Fruit fly (Drosophila melanogaster): Measurements from ENCODE around the gene DIP-epsilon.
A peak's percentile ranks its signal among the peaks of the same experiment; 100 is the strongest.

DNA sequence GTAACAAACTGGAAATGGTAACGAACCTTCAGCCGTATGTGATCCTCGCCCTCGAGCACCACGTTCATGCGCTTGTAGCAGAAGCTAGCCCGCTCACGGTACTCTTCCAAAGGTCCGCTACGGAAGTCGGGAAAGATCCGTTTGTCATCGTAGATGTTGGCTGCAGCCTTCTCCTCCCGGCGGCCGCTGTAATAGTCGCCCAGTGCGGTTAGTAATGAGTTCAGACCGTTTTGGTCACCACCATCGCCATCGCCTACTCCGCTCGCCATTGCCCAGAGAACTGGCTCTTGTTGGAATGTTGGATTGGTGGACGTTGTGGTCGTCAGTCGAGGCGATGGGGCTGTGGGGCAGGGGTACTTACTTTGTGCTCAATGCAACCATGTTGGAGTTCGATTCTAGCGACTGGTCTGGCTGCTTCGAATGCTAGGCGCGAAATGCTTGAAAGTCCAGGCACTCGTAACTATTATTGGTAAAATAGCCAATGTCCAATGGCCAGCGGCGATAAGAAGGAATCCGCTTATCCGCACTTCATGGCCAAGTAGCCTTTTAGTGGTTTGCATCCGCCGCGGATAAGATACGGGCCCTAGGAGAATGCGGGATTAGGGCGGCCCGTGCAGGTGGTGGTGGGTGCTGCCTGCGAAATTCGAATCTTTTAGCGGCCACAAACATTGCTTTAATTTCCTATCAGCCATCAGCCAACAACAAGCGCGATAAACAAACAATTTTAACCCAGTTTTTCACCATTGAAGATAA, 36.6 kb upstream of the DIP-epsilon start:
- peak; percentile 48 for TF ChIP-seq EcR (GFP tag; optimal IDR thresholded peaks at IDR 0.05)
- no peak for TF ChIP-seq CG32121 (GFP tag; IDR thresholded peaks at IDR 0.05)
- TF ChIP-seq CG8301 (tag; optimal IDR thresholded peaks at IDR 0.05) = peak; percentile 25
- TF ChIP-seq CG14655 (GFP tag; optimal IDR thresholded peaks at IDR 0.05) = no peak
- TF ChIP-seq gl (tag; optimal IDR thresholded peaks at IDR 0.05) = peak; percentile 21

Measured in whole organism, pupa.